Fruit fly (Drosophila melanogaster): ENCODE measurements around the gene SoxN.

dm6 chr2L:8776163-8776562, 49.3 kb upstream of the SoxN start, which contains the start of gene LManV:
- no peak for TF ChIP-seq usp (GFP tag; optimal IDR thresholded peaks at IDR 0.05)
- TF ChIP-seq CG8478 (optimal IDR thresholded peaks at IDR 0.05) = no peak
- TF ChIP-seq EcR (GFP tag; optimal IDR thresholded peaks at IDR 0.05) = no peak

Measured in whole organism.